Fruit fly (Drosophila melanogaster) whole organism, embryonic: Measurements from ENCODE around the gene CG42393.
A peak's percentile ranks its signal among the peaks of the same experiment; 100 is the strongest.

Experiments used
- Atf6 ChIP-seq: fragments of 200-800 bp; sonication (Bioruptor generic); IDR thresholded peaks from 2 replicates; pipeline ENCODE4 v1.3.6; 2022; ENCODE audit warnings: missing biosample characterization, missing genetic modification characterization
- B-H1 ChIP-seq: fragments of 200-800 bp; sonication (Bioruptor generic); IDR thresholded peaks from 3 replicates; pipeline ENCODE4 v1.3.6; 2022; ENCODE audit warnings: missing biosample characterization, missing genetic modification characterization
- B-H2 ChIP-seq: fragments of 200-800 bp; sonication (Bioruptor generic); optimal IDR thresholded peaks from 2 replicates; lab custom pipeline; 2018; ENCODE audit warnings: missing biosample characterization, mild to moderate bottlenecking, missing genetic modification characterization
- Bteb2 ChIP-seq: fragments of 200-800 bp; sonication (Bioruptor generic); optimal IDR thresholded peaks from 2 replicates; lab custom pipeline; 2016; ENCODE audit warnings: missing biosample characterization, missing genetic modification characterization
- CG13123 ChIP-seq: fragments of 200-800 bp; sonication (Bioruptor generic); optimal IDR thresholded peaks from 2 replicates; lab custom pipeline; 2016; ENCODE audit warnings: missing biosample characterization, missing genetic modification characterization
- CG13894 ChIP-seq: fragments of 200-800 bp; sonication (Bioruptor generic); optimal IDR thresholded peaks from 3 replicates; lab custom pipeline; 2018; ENCODE audit warnings: missing biosample characterization, mild to moderate bottlenecking, missing genetic modification characterization, moderate library complexity
- CG14441 ChIP-seq: fragments of 200-800 bp; sonication (Bioruptor generic); IDR thresholded peaks from 2 replicates; pipeline ENCODE4 v1.3.6; 2022; ENCODE audit warnings: missing biosample characterization, missing genetic modification characterization
- CG14860 ChIP-seq: fragments of 200-800 bp; sonication (Bioruptor generic); IDR thresholded peaks from 3 replicates; pipeline ENCODE4 v1.3.6; 2022; ENCODE audit warnings: missing biosample characterization, missing genetic modification characterization; ENCODE audit not compliant: partially characterized antibody
- CG16779 ChIP-seq: fragments of 200-800 bp; sonication (Bioruptor generic); IDR thresholded peaks from 2 replicates; pipeline ENCODE4 v1.3.6; 2022; ENCODE audit warnings: missing biosample characterization, missing genetic modification characterization
- CG16863 ChIP-seq: fragments of 200-800 bp; sonication (Bioruptor generic); optimal IDR thresholded peaks from 3 replicates; lab custom pipeline; 2016; ENCODE audit warnings: missing biosample characterization, missing genetic modification characterization
- CG17802 ChIP-seq: fragments of 200-800 bp; sonication (Bioruptor generic); optimal IDR thresholded peaks from 2 replicates; lab custom pipeline; 2018; ENCODE audit warnings: missing biosample characterization, mild to moderate bottlenecking, missing genetic modification characterization, moderate library complexity
- CG2202 ChIP-seq: fragments of 200-800 bp; sonication (Bioruptor generic); optimal IDR thresholded peaks from 2 replicates; lab custom pipeline; 2018; ENCODE audit warnings: missing biosample characterization, mild to moderate bottlenecking, missing genetic modification characterization
- CG32772 ChIP-seq: fragments of 200-800 bp; sonication (Bioruptor generic); IDR thresholded peaks from 2 replicates; pipeline ENCODE4 v1.3.6; 2022; ENCODE audit warnings: missing biosample characterization, missing genetic modification characterization
- CG3407 ChIP-seq: fragments of 200-800 bp; sonication (Bioruptor generic); optimal IDR thresholded peaks from 2 replicates; lab custom pipeline; 2018; ENCODE audit warnings: missing biosample characterization, mild to moderate bottlenecking, missing genetic modification characterization
- CG6272 ChIP-seq: fragments of 200-800 bp; sonication (Bioruptor generic); IDR thresholded peaks from 2 replicates; pipeline ENCODE4 v1.3.6; 2022; ENCODE audit warnings: missing biosample characterization, missing genetic modification characterization
- CG6813 ChIP-seq: fragments of 200-800 bp; sonication (Bioruptor generic); optimal IDR thresholded peaks from 2 replicates; lab custom pipeline; 2017; ENCODE audit warnings: missing biosample characterization, missing genetic modification characterization, mild to moderate bottlenecking, moderate library complexity, missing genetic modification reagents
- CG7357 ChIP-seq: fragments of 200-800 bp; sonication (Bioruptor generic); IDR thresholded peaks from 3 replicates; pipeline ENCODE4 v1.3.6; 2022; ENCODE audit warnings: missing biosample characterization, missing genetic modification characterization
- CTCF ChIP-seq: fragments of 200-800 bp; sonication (Bioruptor generic); optimal IDR thresholded peaks from 2 replicates; lab custom pipeline; 2017; ENCODE audit warnings: missing biosample characterization, mild to moderate bottlenecking, missing genetic modification characterization, moderate library complexity
- H2.0 ChIP-seq: fragments of 200-800 bp; sonication (Bioruptor generic); IDR thresholded peaks from 2 replicates; pipeline ENCODE4 v1.3.6; 2022; ENCODE audit warnings: missing biosample characterization, missing genetic modification characterization
- HLHmδ ChIP-seq: fragments of 200-800 bp; sonication (Bioruptor generic); optimal IDR thresholded peaks from 2 replicates; lab custom pipeline; 2018; ENCODE audit warnings: missing biosample characterization, mild to moderate bottlenecking, missing genetic modification characterization, moderate library complexity
- Hand ChIP-seq: fragments of 200-800 bp; sonication (Bioruptor generic); optimal IDR thresholded peaks from 2 replicates; lab custom pipeline; 2017; ENCODE audit warnings: mild to moderate bottlenecking, missing biosample characterization, missing genetic modification reagents, missing genetic modification characterization
- HmgZ ChIP-seq: fragments of 200-800 bp; sonication (Bioruptor generic); optimal IDR thresholded peaks from 2 replicates; lab custom pipeline; 2018; ENCODE audit warnings: missing biosample characterization, mild to moderate bottlenecking, missing genetic modification characterization
- Hmr ChIP-seq: fragments of 200-800 bp; sonication (Bioruptor generic); optimal IDR thresholded peaks from 3 replicates; lab custom pipeline; 2017; ENCODE audit warnings: mild to moderate bottlenecking, missing biosample characterization, missing genetic modification reagents, missing genetic modification characterization
- Hr3 ChIP-seq: fragments of 200-800 bp; sonication (Bioruptor generic); optimal IDR thresholded peaks from 3 replicates; lab custom pipeline; 2016; ENCODE audit warnings: missing biosample characterization, missing genetic modification characterization
- Hr78 ChIP-seq, 2 experiments: fragments of 200-800 bp in 1 of 2; fragments of >200 bp in 1 of 2; sonication (Bioruptor generic) in 1 of 2; optimal IDR thresholded peaks; 2 replicates each; lab custom pipeline; 2017 to 2019; ENCODE audit warnings: missing biosample characterization in 2 of 2, missing genetic modification characterization in 2 of 2, mild to moderate bottlenecking in 1 of 2, moderate library complexity in 1 of 2
- Kr ChIP-seq: fragments of 200-800 bp; sonication (Bioruptor generic); optimal IDR thresholded peaks from 2 replicates; lab custom pipeline; 2017; ENCODE audit warnings: missing biosample characterization, mild to moderate bottlenecking, missing genetic modification characterization
- Med ChIP-seq: fragments of 200-800 bp; sonication (Bioruptor generic); peaks from one replicate; lab custom pipeline; 2016; ENCODE audit warnings: missing biosample characterization, missing genetic modification characterization, mild to moderate bottlenecking, inconsistent platforms, moderate library complexity
- Mes4 ChIP-seq: fragments of 200-800 bp; sonication (Bioruptor generic); optimal IDR thresholded peaks from 2 replicates; lab custom pipeline; 2016; ENCODE audit warnings: missing biosample characterization, missing genetic modification characterization
- NK7.1 ChIP-seq: fragments of 200-800 bp; sonication (Bioruptor generic); optimal IDR thresholded peaks from 3 replicates; lab custom pipeline; 2016; ENCODE audit warnings: missing biosample characterization, missing genetic modification characterization
- Nf-YB ChIP-seq: fragments of 200-800 bp; sonication (Bioruptor generic); optimal IDR thresholded peaks from 3 replicates; lab custom pipeline; 2019; ENCODE audit warnings: missing biosample characterization, mild to moderate bottlenecking, missing genetic modification characterization, moderate library complexity
- Nf-YC ChIP-seq: fragments of 200-800 bp; optimal IDR thresholded peaks from 3 replicates; lab custom pipeline; 2019; ENCODE audit warnings: missing biosample characterization, mild to moderate bottlenecking, missing genetic modification characterization, moderate library complexity
- Stat92E ChIP-seq, 3 experiments: fragments of >200 bp in 2 of 3; fragments of 200-800 bp in 1 of 3; sonication (Bioruptor generic) in 1 of 3; optimal IDR thresholded peaks; 2 replicates each; lab custom pipeline; 2017 to 2019; ENCODE audit warnings: missing biosample characterization in 3 of 3, missing genetic modification characterization in 3 of 3, mild to moderate bottlenecking in 1 of 3, moderate library complexity in 1 of 3
- Trl ChIP-seq, 3 experiments: fragments of >200 bp in 2 of 3; fragments of 200-800 bp in 1 of 3; sonication (Bioruptor generic) in 1 of 3; optimal IDR thresholded peaks; 2 replicates in 1 of 3; 3 replicates in 2 of 3; lab custom pipeline; 2016 to 2017; ENCODE audit warnings: missing biosample characterization in 1 of 3, missing genetic modification characterization in 1 of 3
- ab ChIP-seq: fragments of 200-800 bp; sonication (Bioruptor generic); optimal IDR thresholded peaks from 2 replicates; lab custom pipeline; 2016; ENCODE audit warnings: missing biosample characterization, missing genetic modification characterization
- caup ChIP-seq: fragments of 200-800 bp; sonication (Bioruptor generic); optimal IDR thresholded peaks from 3 replicates; lab custom pipeline; 2017; ENCODE audit warnings: missing biosample characterization, mild to moderate bottlenecking, missing genetic modification characterization, moderate library complexity; ENCODE audit not compliant: severe bottlenecking
- dmrt99B ChIP-seq: fragments of 200-800 bp; sonication (Bioruptor generic); optimal IDR thresholded peaks from 2 replicates; lab custom pipeline; 2018; ENCODE audit warnings: missing biosample characterization, mild to moderate bottlenecking, missing genetic modification characterization, moderate library complexity
- emc ChIP-seq: fragments of 200-800 bp; sonication (Bioruptor generic); optimal IDR thresholded peaks from 2 replicates; lab custom pipeline; 2016; ENCODE audit warnings: missing biosample characterization, missing genetic modification characterization
- ewg ChIP-seq: fragments of 200-800 bp; sonication (Bioruptor generic); optimal IDR thresholded peaks from 3 replicates; lab custom pipeline; 2017; ENCODE audit warnings: mild to moderate bottlenecking, missing biosample characterization, missing genetic modification reagents, missing genetic modification characterization
- fd96Cb ChIP-seq: fragments of 200-800 bp; sonication (Bioruptor generic); optimal IDR thresholded peaks from 2 replicates; lab custom pipeline; 2018; ENCODE audit warnings: missing biosample characterization, mild to moderate bottlenecking, missing genetic modification characterization, moderate library complexity
- grn ChIP-seq: fragments of 200-800 bp; sonication (Bioruptor generic); optimal IDR thresholded peaks from 3 replicates; lab custom pipeline; 2017; ENCODE audit warnings: missing biosample characterization, missing genetic modification characterization
- gt ChIP-seq: fragments of 200-800 bp; sonication (Bioruptor generic); IDR thresholded peaks from 2 replicates; pipeline ENCODE4 v1.3.6; 2022; ENCODE audit warnings: missing biosample characterization, missing genetic modification characterization
- lab ChIP-seq: fragments of 200-800 bp; sonication (Bioruptor generic); optimal IDR thresholded peaks from 3 replicates; lab custom pipeline; 2017; ENCODE audit warnings: missing biosample characterization, missing genetic modification characterization, mild to moderate bottlenecking, moderate library complexity, missing genetic modification reagents
- mirr ChIP-seq: fragments of 200-800 bp; sonication (Bioruptor generic); optimal IDR thresholded peaks from 3 replicates; lab custom pipeline; 2018; ENCODE audit warnings: missing biosample characterization, mild to moderate bottlenecking, missing genetic modification characterization
- nerfin-2 ChIP-seq: fragments of 200-800 bp; sonication (Bioruptor generic); IDR thresholded peaks from 2 replicates; pipeline ENCODE4 v1.3.6; 2022; ENCODE audit warnings: missing biosample characterization, missing genetic modification characterization; ENCODE audit not compliant: partially characterized antibody
- prd ChIP-seq, 3 experiments: fragments of >200 bp in 2 of 3; fragments of 200-800 bp in 1 of 3; sonication (Bioruptor generic) in 1 of 3; optimal IDR thresholded peaks in 2 of 3; IDR thresholded peaks in 1 of 3; 2 replicates in 2 of 3; 3 replicates in 1 of 3; pipeline versions ENCODE4 v1.3.6 to Lab custom; 2017 to 2022; ENCODE audit warnings: missing biosample characterization in 1 of 3, missing genetic modification characterization in 1 of 3
- pzg ChIP-seq: fragments of 200-800 bp; sonication (Bioruptor generic); optimal IDR thresholded peaks from 3 replicates; lab custom pipeline; 2018; ENCODE audit warnings: missing biosample characterization, mild to moderate bottlenecking, missing genetic modification characterization, moderate library complexity
- schlank ChIP-seq: fragments of 200-800 bp; sonication (Bioruptor generic); optimal IDR thresholded peaks from 2 replicates; lab custom pipeline; 2018; ENCODE audit warnings: missing biosample characterization, mild to moderate bottlenecking, missing genetic modification characterization
- sd ChIP-seq: fragments of 200-800 bp; sonication (Bioruptor generic); optimal IDR thresholded peaks from 3 replicates; lab custom pipeline; 2018; ENCODE audit warnings: missing biosample characterization, mild to moderate bottlenecking, missing genetic modification characterization, moderate library complexity
- wor ChIP-seq: fragments of 200-800 bp; sonication (Bioruptor generic); IDR thresholded peaks from 2 replicates; pipeline ENCODE4 v1.3.6; 2022; ENCODE audit warnings: missing biosample characterization, missing genetic modification characterization
- yki ChIP-seq: fragments of >200 bp; optimal IDR thresholded peaks from 3 replicates; lab custom pipeline; 2018

The CG42393 gene

dm6 chr3L:18022479-18022950 is 20.0 kb upstream of the CG42393 start (continued):
- TF ChIP-seq nerfin-2 (GFP tag; lab: Robert Waterston, UW) (no peak), CG13894 (peak; percentile 46), Trl (optimal IDR thresholded peaks at IDR 0.05; lab: Kevin White, UChicago) (peak; percentile 89 to 99), Trl (GFP tag; optimal IDR thresholded peaks at IDR 0.05; lab: Kevin White, UChicago) (no peak), wor (GFP tag; lab: Robert Waterston, UW) (no peak), Mes4 (no peak), H2.0 (GFP tag; lab: Robert Waterston, UW) (no peak), CG14860 (GFP tag; lab: Robert Waterston, UW) (no peak), CG32772 (GFP tag; lab: Robert Waterston, UW) (peak; percentile 40; the same call in 1 of the 2 replicates), fd96Cb (tag; lab: Kevin White, UChicago) (no peak), ewg (GFP tag; lab: Kevin White, UChicago) (no peak), CG14441 (GFP tag; lab: Robert Waterston, UW) (no peak), pzg (GFP tag; lab: Kevin White, UChicago) (no peak), schlank (tag; lab: Kevin White, UChicago) (no peak), CG16779 (GFP tag; lab: Robert Waterston, UW) (no peak), dmrt99B (no peak), Hmr (GFP tag; lab: Kevin White, UChicago) (peak; percentile 47), grn (GFP tag; lab: Kevin White, UChicago) (peak; percentile 92), CTCF (no peak), CG13123 (GFP tag; lab: Kevin White, UChicago) (no peak), B-H1 (no peak), Hr78 (GFP tag; optimal IDR thresholded peaks at IDR 0.05; lab: Kevin White, UChicago) (peak in 1 of 2 experiments; percentile 69), CG7357 (GFP tag; lab: Robert Waterston, UW) (no peak), gt (GFP tag; lab: Robert Waterston, UW) (no peak), B-H2 (GFP tag; lab: Kevin White, UChicago) (peak; percentile 31), prd (optimal IDR thresholded peaks at IDR 0.05; lab: Kevin White, UChicago) (no peak), prd (GFP tag; IDR thresholded peaks at IDR 0.05; lab: Robert Waterston, UW) (no peak), yki (lab: Kevin White, UChicago) (peak; percentile 68), NK7.1 (GFP tag; lab: Kevin White, UChicago) (no peak), Stat92E (GFP tag; optimal IDR thresholded peaks at IDR 0.05; lab: Kevin White, UChicago) (no peak), HLHmδ (GFP tag; lab: Kevin White, UChicago) (peak; percentile 7), CG17802 (tag; lab: Kevin White, UChicago) (no peak), Med (GFP tag; lab: Kevin White, UChicago) (peak; percentile 75), caup (GFP tag; lab: Kevin White, UChicago) (peak; percentile 48), Nf-YC (tag; lab: Kevin White, UChicago) (peak; percentile 66), Hand (GFP tag; lab: Kevin White, UChicago) (no peak), Bteb2 (no peak), emc (GFP tag; lab: Kevin White, UChicago) (no peak), ab (GFP tag; lab: Kevin White, UChicago) (no peak), lab (GFP tag; lab: Kevin White, UChicago) (peak; percentile 47), CG6813 (GFP tag; lab: Kevin White, UChicago) (peak; percentile 33), Nf-YB (GFP tag; lab: Kevin White, UChicago) (peak; percentile 7), HmgZ (tag; lab: Kevin White, UChicago) (peak; percentile 67), sd (peak; percentile 96), Hr3 (peak; percentile 8), Atf6 (0 out of 2 replicates have a peak, but pooled peaks have one; percentile 27), CG6272 (GFP tag; lab: Robert Waterston, UW) (no peak), mirr (peak; percentile 94), CG16863 (GFP tag; lab: Kevin White, UChicago) (no peak), CG3407 (GFP tag; lab: Kevin White, UChicago) (no peak), CG2202 (tag; lab: Kevin White, UChicago) (no peak), Kr (no peak)
